Fruit fly (Drosophila melanogaster): ENCODE results near the gene Ziz.

Ziz gene

DNA sequence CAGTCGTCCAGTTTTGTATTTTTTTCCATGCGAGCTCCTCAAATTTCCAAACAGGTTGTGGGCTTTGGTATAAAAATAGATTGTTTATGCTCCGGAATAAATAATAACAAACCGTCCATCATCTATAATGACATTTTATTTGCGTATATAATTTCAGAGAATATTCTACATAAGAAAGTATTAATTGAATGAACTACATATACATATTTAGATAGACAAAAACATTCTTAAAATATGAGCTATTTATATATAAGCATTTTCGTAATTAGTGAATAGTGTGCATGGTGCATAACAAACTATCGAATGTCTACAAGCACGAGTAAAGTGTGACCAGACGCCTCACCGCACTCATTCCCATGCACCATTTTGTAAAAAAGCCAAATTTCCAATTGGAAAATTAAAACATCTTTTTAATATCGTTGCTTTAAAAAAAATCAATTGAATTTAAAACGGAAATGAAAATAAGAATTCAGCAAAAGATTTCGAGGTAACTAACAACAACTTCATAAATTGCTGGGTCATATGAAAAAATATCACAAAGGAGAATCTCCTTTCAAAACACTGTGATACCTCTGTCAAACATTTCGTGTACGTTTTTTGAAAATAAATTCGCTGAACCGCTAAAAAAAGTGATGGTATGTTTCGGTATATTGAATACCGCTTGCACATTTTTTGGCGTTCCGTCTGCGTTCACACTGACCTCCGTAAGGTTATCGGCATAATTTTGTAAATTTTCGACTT is 69.6 kb downstream of the Ziz start, which contains the start of gene muc (continued):
- TF ChIP-seq CG4617 (GFP tag; optimal IDR thresholded peaks at IDR 0.05; ENCODE audit: borderline replicate concordance) (no peak), CG17186 (GFP tag; optimal IDR thresholded peaks at IDR 0.05) (peak; percentile 54), B-H1 (GFP tag; IDR thresholded peaks at IDR 0.05) (no peak), CG13894 (tag; optimal IDR thresholded peaks at IDR 0.05) (peak; percentile 63), hbn (GFP tag; IDR thresholded peaks at IDR 0.05; ENCODE audit: partially characterized antibody) (peak; percentile 36; the same call in 1 of the 2 replicates), CG12155 (GFP tag; optimal IDR thresholded peaks at IDR 0.05) (peak; percentile 33), lilli (GFP tag; optimal IDR thresholded peaks at IDR 0.05) (peak; percentile 59), tx (GFP tag; optimal IDR thresholded peaks at IDR 0.05) (no peak), unpg (GFP tag; optimal IDR thresholded peaks at IDR 0.05) (peak; percentile 44), br (optimal IDR thresholded peaks at IDR 0.05) (no peak), CG4854 (GFP tag; optimal IDR thresholded peaks at IDR 0.05) (no peak), CG42726 (GFP tag; IDR thresholded peaks at IDR 0.05; ENCODE audit: partially characterized antibody) (peak; percentile 60), bsh (GFP tag; optimal IDR thresholded peaks at IDR 0.05) (peak in 1 of 2 experiments; percentile 31), CG31365 (tag; optimal IDR thresholded peaks at IDR 0.05) (no peak), otp (GFP tag; IDR thresholded peaks at IDR 0.05) (no peak), Adf1 (GFP tag; IDR thresholded peaks at IDR 0.05) (no peak), Eip74EF (GFP tag; optimal IDR thresholded peaks at IDR 0.05) (peak in 1 of 2 experiments; percentile 67), CG11247 (GFP tag; IDR thresholded peaks at IDR 0.05) (no peak), CG8359 (GFP tag; optimal IDR thresholded peaks at IDR 0.05; ENCODE audit: borderline replicate concordance) (no peak), CG9215 (GFP tag; IDR thresholded peaks at IDR 0.05) (0 out of 2 replicates have a peak, but pooled peaks have one; percentile 24), MBD-R2 (GFP tag; IDR thresholded peaks at IDR 0.05) (no peak; the same call in 1 of the 2 replicates), CG8944 (GFP tag; optimal IDR thresholded peaks at IDR 0.05) (peak; percentile 19), CG34422 (GFP tag; IDR thresholded peaks at IDR 0.05) (peak; percentile 8; the same call in 1 of the 3 replicates), CG10366 (GFP tag; IDR thresholded peaks at IDR 0.05) (peak; percentile 29; the same call in 1 of the 2 replicates), B-H2 (GFP tag; optimal IDR thresholded peaks at IDR 0.05) (peak; percentile 33), CG15011 (GFP tag; optimal IDR thresholded peaks at IDR 0.05) (no peak), btn (GFP tag; optimal IDR thresholded peaks at IDR 0.05) (no peak), ttk (GFP tag; IDR thresholded peaks at IDR 0.05) (no peak), CG7928 (GFP tag; optimal IDR thresholded peaks at IDR 0.05) (peak; percentile 13), oc (tag; optimal IDR thresholded peaks at IDR 0.05) (no peak), Max (GFP tag; optimal IDR thresholded peaks at IDR 0.05) (no peak), CG12942 (GFP tag; optimal IDR thresholded peaks at IDR 0.05) (peak; percentile 48), HmgZ (tag; optimal IDR thresholded peaks at IDR 0.05) (no peak), CG1602 (GFP tag; optimal IDR thresholded peaks at IDR 0.05) (peak; percentile 31), CG7357 (GFP tag; IDR thresholded peaks at IDR 0.05) (peak; percentile 95), CG7987 (GFP tag; optimal IDR thresholded peaks at IDR 0.05) (no peak), CG7372 (GFP tag; IDR thresholded peaks at IDR 0.05) (0 out of 2 replicates have a peak, but pooled peaks have one; percentile 18), Trl (optimal IDR thresholded peaks at IDR 0.05) (no peak), Trl (GFP tag; optimal IDR thresholded peaks at IDR 0.05) (no peak), dpn (GFP tag; optimal IDR thresholded peaks at IDR 0.05) (peak; percentile 28 to 44), CG6689 (GFP tag; IDR thresholded peaks at IDR 0.05) (peak; percentile 40), croc (GFP tag; conservative IDR thresholded peaks at IDR 0.05) (no peak), BtbVII (GFP tag; optimal IDR thresholded peaks at IDR 0.05) (no peak), h (optimal IDR thresholded peaks at IDR 0.05) (no peak), ERR (GFP tag; optimal IDR thresholded peaks at IDR 0.05) (no peak), CG7786 (GFP tag; optimal IDR thresholded peaks at IDR 0.05) (no peak), HHEX (GFP tag; optimal IDR thresholded peaks at IDR 0.05) (no peak), ems (GFP tag; optimal IDR thresholded peaks at IDR 0.05) (peak; percentile 4), Side (GFP tag; optimal IDR thresholded peaks at IDR 0.05) (no peak), lab (GFP tag; optimal IDR thresholded peaks at IDR 0.05) (no peak)

Data from whole organism, embryonic.